Fruit fly (Drosophila melanogaster) whole organism, embryonic: ENCODE measurements around the gene isoQC.

ENCODE experiments used
- Atf-2 ChIP-seq: fragments of 200-800 bp; sonication (Bioruptor generic); optimal IDR thresholded peaks from 2 replicates; lab custom pipeline; 2016; ENCODE audit warnings: missing biosample characterization, missing genetic modification characterization
- Bteb2 ChIP-seq: fragments of 200-800 bp; sonication (Bioruptor generic); optimal IDR thresholded peaks from 2 replicates; lab custom pipeline; 2016; ENCODE audit warnings: missing biosample characterization, missing genetic modification characterization
- CG11247 ChIP-seq: fragments of 200-800 bp; sonication (Bioruptor generic); IDR thresholded peaks from 2 replicates; pipeline ENCODE4 v1.3.6; 2022; ENCODE audit warnings: missing biosample characterization, missing genetic modification characterization
- CG11695 ChIP-seq: fragments of 200-800 bp; sonication (Bioruptor generic); IDR thresholded peaks from 3 replicates; pipeline ENCODE4 v1.3.6; 2022; ENCODE audit warnings: missing biosample characterization, missing genetic modification characterization
- CG12219 ChIP-seq: fragments of 200-800 bp; sonication (Bioruptor generic); optimal IDR thresholded peaks from 3 replicates; lab custom pipeline; 2018; ENCODE audit warnings: missing biosample characterization, mild to moderate bottlenecking, missing genetic modification characterization
- CG12236 ChIP-seq: fragments of 200-800 bp; sonication (Bioruptor generic); optimal IDR thresholded peaks from 2 replicates; lab custom pipeline; 2016; ENCODE audit warnings: missing biosample characterization, missing genetic modification characterization
- CG12299 ChIP-seq: fragments of 200-800 bp; sonication (Bioruptor generic); optimal IDR thresholded peaks from 2 replicates; lab custom pipeline; 2018; ENCODE audit warnings: missing biosample characterization, mild to moderate bottlenecking, missing genetic modification characterization
- CG12769 ChIP-seq: fragments of 200-800 bp; sonication (Bioruptor generic); optimal IDR thresholded peaks from 2 replicates; lab custom pipeline; 2019; ENCODE audit warnings: missing biosample characterization, mild to moderate bottlenecking, missing genetic modification characterization, moderate library complexity
- CG12942 ChIP-seq: fragments of 200-800 bp; sonication (Bioruptor generic); optimal IDR thresholded peaks from 3 replicates; lab custom pipeline; 2016; ENCODE audit warnings: missing biosample characterization, missing genetic modification characterization
- CG13287 ChIP-seq: fragments of 200-800 bp; sonication (Bioruptor generic); IDR thresholded peaks from 2 replicates; pipeline ENCODE4 v1.3.6; 2022; ENCODE audit warnings: missing biosample characterization, missing genetic modification characterization; ENCODE audit not compliant: partially characterized antibody
- CG16813 ChIP-seq: fragments of 200-800 bp; sonication (Bioruptor generic); IDR thresholded peaks from 3 replicates; pipeline ENCODE4 v1.3.6; 2022; ENCODE audit warnings: missing biosample characterization, missing genetic modification characterization; ENCODE audit not compliant: partially characterized antibody
- CG30431 ChIP-seq: fragments of 200-800 bp; sonication (Bioruptor generic); optimal IDR thresholded peaks from 2 replicates; lab custom pipeline; 2017; ENCODE audit warnings: missing biosample characterization, missing genetic modification characterization
- CG31441 ChIP-seq: fragments of 200-800 bp; sonication (Bioruptor generic); IDR thresholded peaks from 2 replicates; pipeline ENCODE4 v1.3.6; 2022; ENCODE audit warnings: missing biosample characterization, missing genetic modification characterization
- CG3163 ChIP-seq: fragments of 200-800 bp; sonication (Bioruptor generic); optimal IDR thresholded peaks from 3 replicates; lab custom pipeline; 2016; ENCODE audit warnings: missing biosample characterization, missing genetic modification characterization
- CG32767 ChIP-seq: fragments of 200-800 bp; sonication (Bioruptor generic); IDR thresholded peaks from 2 replicates; pipeline ENCODE4 v1.3.6; 2022; ENCODE audit warnings: missing biosample characterization, missing genetic modification characterization
- CG33213 ChIP-seq: fragments of 200-800 bp; sonication (Bioruptor generic); optimal IDR thresholded peaks from 3 replicates; lab custom pipeline; 2016; ENCODE audit warnings: missing biosample characterization, missing genetic modification characterization
- CG34224 ChIP-seq: fragments of 200-800 bp; sonication (Bioruptor generic); IDR thresholded peaks from 3 replicates; pipeline ENCODE4 v1.3.6; 2022; ENCODE audit warnings: missing biosample characterization, missing genetic modification characterization; ENCODE audit not compliant: partially characterized antibody
- CG42726 ChIP-seq: fragments of 200-800 bp; sonication (Bioruptor generic); IDR thresholded peaks from 2 replicates; pipeline ENCODE4 v1.3.6; 2022; ENCODE audit warnings: missing biosample characterization, missing genetic modification characterization; ENCODE audit not compliant: partially characterized antibody
- CG43689 ChIP-seq: fragments of 200-800 bp; sonication (Bioruptor generic); IDR thresholded peaks from 2 replicates; pipeline ENCODE4 v1.3.6; 2022; ENCODE audit warnings: missing biosample characterization, missing genetic modification characterization
- CG6791 ChIP-seq: fragments of 200-800 bp; sonication (Bioruptor generic); IDR thresholded peaks from 3 replicates; pipeline ENCODE4 v1.3.6; 2022; ENCODE audit warnings: missing biosample characterization, missing genetic modification characterization; ENCODE audit not compliant: partially characterized antibody
- CG7556 ChIP-seq: fragments of 200-800 bp; sonication (Bioruptor generic); optimal IDR thresholded peaks from 2 replicates; lab custom pipeline; 2017; ENCODE audit warnings: missing biosample characterization, mild to moderate bottlenecking, missing genetic modification characterization
- CG7839 ChIP-seq: fragments of 200-800 bp; sonication (Bioruptor generic); optimal IDR thresholded peaks from 3 replicates; lab custom pipeline; 2018; ENCODE audit warnings: missing biosample characterization, mild to moderate bottlenecking, missing genetic modification characterization, moderate library complexity
- CG9215 ChIP-seq: fragments of 200-800 bp; sonication (Bioruptor generic); IDR thresholded peaks from 2 replicates; pipeline ENCODE4 v1.3.6; 2022; ENCODE audit warnings: missing biosample characterization, missing genetic modification characterization
- D ChIP-seq, 2 experiments: fragments of 200-800 bp in 1 of 2; fragments of >200 bp in 1 of 2; sonication (Bioruptor generic) in 1 of 2; optimal IDR thresholded peaks; 2 replicates in 1 of 2; 3 replicates in 1 of 2; lab custom pipeline; 2017; ENCODE audit warnings: mild to moderate bottlenecking in 1 of 2, missing biosample characterization in 1 of 2, missing genetic modification characterization in 1 of 2, missing genetic modification reagents in 1 of 2
- Deaf1 ChIP-seq: fragments of 200-800 bp; optimal IDR thresholded peaks from 3 replicates; lab custom pipeline; 2019; ENCODE audit warnings: missing biosample characterization, mild to moderate bottlenecking, missing genetic modification characterization, moderate library complexity
- Drgx ChIP-seq: fragments of 200-800 bp; sonication (Bioruptor generic); IDR thresholded peaks from 2 replicates; pipeline ENCODE4 v1.3.6; 2022; ENCODE audit warnings: missing biosample characterization, missing genetic modification characterization
- E2f1 ChIP-seq: fragments of 200-800 bp; sonication (Bioruptor generic); IDR thresholded peaks from 2 replicates; pipeline ENCODE4 v1.3.6; 2022; ENCODE audit warnings: missing biosample characterization, missing genetic modification characterization
- E2f2 ChIP-seq: fragments of 200-800 bp; sonication (Bioruptor generic); IDR thresholded peaks from 2 replicates; pipeline ENCODE4 v1.3.6; 2022; ENCODE audit warnings: missing biosample characterization, missing genetic modification characterization
- Eip74EF ChIP-seq, 2 experiments: fragments of 200-800 bp in 1 of 2; fragments of >200 bp in 1 of 2; sonication (Bioruptor generic) in 1 of 2; optimal IDR thresholded peaks; 2 replicates each; lab custom pipeline; 2017 to 2019; ENCODE audit warnings: missing biosample characterization in 2 of 2, missing genetic modification characterization in 2 of 2, mild to moderate bottlenecking in 1 of 2, moderate library complexity in 1 of 2
- Hr39 ChIP-seq: fragments of >200 bp; optimal IDR thresholded peaks from 2 replicates; lab custom pipeline; 2017
- Hsf ChIP-seq: fragments of 200-800 bp; sonication (Bioruptor generic); optimal IDR thresholded peaks from 3 replicates; lab custom pipeline; 2016; ENCODE audit warnings: missing biosample characterization, missing genetic modification characterization
- Sin3A ChIP-seq: fragments of >200 bp; optimal IDR thresholded peaks from 2 replicates; lab custom pipeline; 2018
- ab ChIP-seq: fragments of 200-800 bp; sonication (Bioruptor generic); optimal IDR thresholded peaks from 2 replicates; lab custom pipeline; 2016; ENCODE audit warnings: missing biosample characterization, missing genetic modification characterization
- bowl ChIP-seq: fragments of 200-800 bp; sonication (Bioruptor generic); IDR thresholded peaks from 2 replicates; pipeline ENCODE4 v1.3.6; 2022; ENCODE audit warnings: missing biosample characterization, missing genetic modification characterization
- btn ChIP-seq: fragments of 200-800 bp; sonication (Bioruptor generic); optimal IDR thresholded peaks from 2 replicates; lab custom pipeline; 2016; ENCODE audit warnings: missing biosample characterization, missing genetic modification characterization
- chm ChIP-seq: fragments of 200-800 bp; sonication (Bioruptor generic); IDR thresholded peaks from 2 replicates; pipeline ENCODE4 v1.3.6; 2022; ENCODE audit warnings: missing biosample characterization, missing genetic modification characterization
- cwo ChIP-seq: fragments of 200-800 bp; sonication (Bioruptor generic); optimal IDR thresholded peaks from 3 replicates; lab custom pipeline; 2017; ENCODE audit warnings: missing biosample characterization, missing genetic modification characterization, mild to moderate bottlenecking, moderate library complexity, missing genetic modification reagents
- da ChIP-seq: fragments of 200-800 bp; sonication (Bioruptor generic); optimal IDR thresholded peaks from 2 replicates; lab custom pipeline; 2016; ENCODE audit warnings: missing biosample characterization, missing genetic modification characterization
- dati ChIP-seq: fragments of 200-800 bp; sonication (Bioruptor generic); IDR thresholded peaks from 2 replicates; pipeline ENCODE4 v1.3.6; 2022; ENCODE audit warnings: missing biosample characterization, missing genetic modification characterization
- dysf ChIP-seq: fragments of 200-800 bp; sonication (Bioruptor generic); IDR thresholded peaks from 3 replicates; pipeline ENCODE4 v1.3.6; 2022; ENCODE audit warnings: missing biosample characterization, missing genetic modification characterization
- eyg ChIP-seq: fragments of 200-800 bp; sonication (Bioruptor generic); optimal IDR thresholded peaks from 3 replicates; lab custom pipeline; 2016; ENCODE audit warnings: missing biosample characterization, missing genetic modification characterization
- ftz-f1 ChIP-seq: fragments of 200-800 bp; sonication (Bioruptor generic); optimal IDR thresholded peaks from 2 replicates; lab custom pipeline; 2016; ENCODE audit warnings: missing biosample characterization, missing genetic modification characterization
- hth ChIP-seq: fragments of >200 bp; optimal IDR thresholded peaks from 2 replicates; lab custom pipeline; 2017; ENCODE audit warnings: inconsistent platforms
- kay ChIP-seq: fragments of 200-800 bp; sonication (Bioruptor generic); optimal IDR thresholded peaks from 2 replicates; lab custom pipeline; 2016; ENCODE audit warnings: missing biosample characterization, missing genetic modification characterization
- luna ChIP-seq: fragments of 200-800 bp; sonication (Bioruptor generic); optimal IDR thresholded peaks from 2 replicates; lab custom pipeline; 2016; ENCODE audit warnings: missing biosample characterization, missing genetic modification characterization
- nerfin-1 ChIP-seq: fragments of 200-800 bp; sonication (Bioruptor generic); optimal IDR thresholded peaks from 3 replicates; lab custom pipeline; 2019; ENCODE audit warnings: missing biosample characterization, mild to moderate bottlenecking, missing genetic modification characterization, moderate library complexity
- pum ChIP-seq: fragments of 200-800 bp; sonication (Bioruptor generic); optimal IDR thresholded peaks from 2 replicates; lab custom pipeline; 2016; ENCODE audit warnings: missing biosample characterization, missing genetic modification characterization
- repo ChIP-seq: fragments of 200-800 bp; sonication (Bioruptor generic); optimal IDR thresholded peaks from 2 replicates; lab custom pipeline; 2016; ENCODE audit warnings: missing biosample characterization, missing genetic modification characterization
- shn ChIP-seq: fragments of 200-800 bp; sonication (Bioruptor generic); optimal IDR thresholded peaks from 3 replicates; lab custom pipeline; 2016; ENCODE audit warnings: missing biosample characterization, missing genetic modification characterization
- sim ChIP-seq: fragments of 200-800 bp; sonication (Bioruptor generic); IDR thresholded peaks from 2 replicates; pipeline ENCODE4 v1.3.6; 2022; ENCODE audit warnings: missing biosample characterization, missing genetic modification characterization

The isoQC gene

dm6 chr3L:20517897-20518804 is 43.9 kb downstream of the isoQC start (continued):
- TF ChIP-seq CG12299 (tag; lab: Kevin White, UChicago) (peak; percentile 30), CG16813 (no peak), nerfin-1 (tag; lab: Kevin White, UChicago) (no peak), Eip74EF (GFP tag; optimal IDR thresholded peaks at IDR 0.05; lab: Kevin White, UChicago) (no peak), chm (GFP tag; lab: Robert Waterston, UW) (no peak; the same call in 1 of the 2 replicates), btn (GFP tag; lab: Kevin White, UChicago) (no peak), CG43689 (GFP tag; lab: Robert Waterston, UW) (no peak), CG7556 (peak; percentile 45), CG9215 (GFP tag; lab: Robert Waterston, UW) (0 out of 2 replicates have a peak, but pooled peaks have one; percentile 9), eyg (no peak), CG32767 (no peak), CG3163 (GFP tag; lab: Kevin White, UChicago) (peak; percentile 75), ftz-f1 (GFP tag; lab: Kevin White, UChicago) (no peak), repo (GFP tag; lab: Kevin White, UChicago) (no peak), hth (lab: Kevin White, UChicago) (no peak), CG12219 (GFP tag; lab: Kevin White, UChicago) (peak; percentile 17), shn (GFP tag; lab: Kevin White, UChicago) (peak; percentile 57), Sin3A (no peak), luna (GFP tag; lab: Kevin White, UChicago) (peak; percentile 7), cwo (peak; percentile 28), E2f1 (GFP tag; lab: Robert Waterston, UW) (no peak), CG34224 (GFP tag; lab: Robert Waterston, UW) (no peak), ab (GFP tag; lab: Kevin White, UChicago) (no peak), CG11247 (GFP tag; lab: Robert Waterston, UW) (no peak), CG11695 (GFP tag; lab: Robert Waterston, UW) (peak; percentile 64; the same call in 2 of the 3 replicates), da (GFP tag; lab: Kevin White, UChicago) (no peak), CG13287 (GFP tag; lab: Robert Waterston, UW) (no peak), CG30431 (no peak), kay (no peak), Hr39 (no peak), Atf-2 (GFP tag; lab: Kevin White, UChicago) (no peak), D (optimal IDR thresholded peaks at IDR 0.05; lab: Kevin White, UChicago) (no peak), D (GFP tag; optimal IDR thresholded peaks at IDR 0.05; lab: Kevin White, UChicago) (no peak), CG12942 (GFP tag; lab: Kevin White, UChicago) (no peak), Drgx (peak; percentile 13; the same call in 1 of the 2 replicates), Hsf (peak; percentile 39), Deaf1 (tag; lab: Kevin White, UChicago) (no peak), CG31441 (0 out of 2 replicates have a peak, but pooled peaks have one; percentile 19), bowl (no peak), E2f2 (GFP tag; lab: Robert Waterston, UW) (0 out of 2 replicates have a peak, but pooled peaks have one; percentile 33), CG12236 (GFP tag; lab: Kevin White, UChicago) (no peak), Bteb2 (GFP tag; lab: Kevin White, UChicago) (no peak), CG33213 (GFP tag; lab: Kevin White, UChicago) (no peak), pum (GFP tag; lab: Kevin White, UChicago) (no peak), CG42726 (GFP tag; lab: Robert Waterston, UW) (no peak), CG7839 (peak; percentile 32), CG6791 (no peak), dysf (GFP tag; lab: Robert Waterston, UW) (0 out of 3 replicates have a peak, but pooled peaks have one; percentile 40), sim (GFP tag; lab: Robert Waterston, UW) (no peak), CG12769 (tag; lab: Kevin White, UChicago) (no peak), dati (GFP tag; lab: Robert Waterston, UW) (no peak)
